Worm (Caenorhabditis elegans): ENCODE results near the gene coq-2.

Gene coq-2

ce11 chrIII:6891560-6891959 is 44.2 kb upstream of the coq-2 start, which contains the start of gene K04C2.5:
TSS of gene K04C2.5 (minus strand) at chrIII:6891660.
- TF ChIP-seq zag-1 (tag; optimal IDR thresholded peaks at IDR 0.05) (no peak), unc-98 (GFP tag; IDR thresholded peaks at IDR 0.05) (no peak), xbp-1 (tag; optimal IDR thresholded peaks at IDR 0.05) (no peak), rnt-1 (tag; optimal IDR thresholded peaks at IDR 0.05) (no peak), C34B4.2 (tag; optimal IDR thresholded peaks at IDR 0.05) (no peak), elt-3 (tag; optimal IDR thresholded peaks at IDR 0.05) (no peak), ceh-90 (tag; optimal IDR thresholded peaks at IDR 0.05) (no peak), nhr-77 (tag; optimal IDR thresholded peaks at IDR 0.05) (no peak), mab-9 (GFP tag; IDR thresholded peaks at IDR 0.05) (no peak), unc-86 (tag; optimal IDR thresholded peaks at IDR 0.05) (no peak)

ce11 chrIII:6895166-6895565 is 40.6 kb upstream of the coq-2 start:
- TF ChIP-seq rnt-1 (tag; optimal IDR thresholded peaks at IDR 0.05) (peak; percentile 81), lin-14 (GFP tag; optimal IDR thresholded peaks at IDR 0.05) (peak; percentile 90), unc-62 (GFP tag; optimal IDR thresholded peaks at IDR 0.05) (no peak), pqm-1 (tag; optimal IDR thresholded peaks at IDR 0.05) (no peak), nhr-19 (GFP tag; conservative IDR thresholded peaks at IDR 0.05) (peak; percentile 85), lsy-2 (tag; optimal IDR thresholded peaks at IDR 0.05) (peak; percentile 74 to 91), nhr-28 (tag; optimal IDR thresholded peaks at IDR 0.05) (no peak), fkh-10 (GFP tag; optimal IDR thresholded peaks at IDR 0.05) (no peak), nhr-20 (tag; optimal IDR thresholded peaks at IDR 0.05) (peak; percentile 87), ces-1 (GFP tag; optimal IDR thresholded peaks at IDR 0.05) (no peak), aly-2 (tag; optimal IDR thresholded peaks at IDR 0.05) (peak; percentile 70), hlh-17 (GFP tag; optimal IDR thresholded peaks at IDR 0.05; ENCODE audit: borderline replicate concordance) (no peak), lin-13 (GFP tag; optimal IDR thresholded peaks at IDR 0.05) (peak; percentile 18), nhr-12 (tag; optimal IDR thresholded peaks at IDR 0.05) (no peak), ceh-8 (GFP tag; optimal IDR thresholded peaks at IDR 0.05) (no peak), isw-1 (GFP tag; IDR thresholded peaks at IDR 0.05) (no peak), swsn-7 (tag; optimal IDR thresholded peaks at IDR 0.05) (peak; percentile 50), efl-1 (optimal IDR thresholded peaks at IDR 0.05) (peak; percentile 60), efl-1 (GFP tag; optimal IDR thresholded peaks at IDR 0.05 in 1 of 2) (peak; percentile 36 to 95), ztf-4 (tag; optimal IDR thresholded peaks at IDR 0.05) (peak; percentile 51), nhr-85 (tag) (peak; percentile 87), nhr-76 (tag; optimal IDR thresholded peaks at IDR 0.05) (no peak), pag-3 (tag; optimal IDR thresholded peaks at IDR 0.05; ENCODE audit: borderline replicate concordance, insufficient read depth) (no peak), aha-1 (tag; optimal IDR thresholded peaks at IDR 0.05) (no peak), ceh-82 (tag; optimal IDR thresholded peaks at IDR 0.05) (peak in 2 of 3 experiments; percentile 10 to 11), grh-1 (GFP tag; IDR thresholded peaks at IDR 0.05) (peak; percentile 44; the same call in 1 of the 2 replicates), nhr-47 (tag; optimal IDR thresholded peaks at IDR 0.05) (peak; percentile 58), jun-1 (tag; optimal IDR thresholded peaks at IDR 0.05) (no peak), unc-98 (GFP tag; IDR thresholded peaks at IDR 0.05) (no peak), mdl-1 (tag; optimal IDR thresholded peaks at IDR 0.05) (peak in 1 of 2 experiments; percentile 49), ceh-63 (GFP tag; optimal IDR thresholded peaks at IDR 0.05) (no peak), F16B12.6 (tag; optimal IDR thresholded peaks at IDR 0.05) (no peak), unc-30 (tag; optimal IDR thresholded peaks at IDR 0.05) (no peak), blmp-1 (tag; optimal IDR thresholded peaks at IDR 0.05) (peak; percentile 60), C34B4.2 (tag; optimal IDR thresholded peaks at IDR 0.05) (no peak), nhr-237 (tag; optimal IDR thresholded peaks at IDR 0.05) (no peak), Y116A8C.19 (tag; optimal IDR thresholded peaks at IDR 0.05; ENCODE audit: borderline replicate concordance) (no peak), snu-23 (GFP tag; optimal IDR thresholded peaks at IDR 0.05) (peak; percentile 86), mep-1 (tag; optimal IDR thresholded peaks at IDR 0.05) (peak; percentile 66), skn-1 (tag; optimal IDR thresholded peaks at IDR 0.05) (peak; percentile 29), elt-3 (tag; optimal IDR thresholded peaks at IDR 0.05) (peak in 5 of 6 experiments; percentile 83 to 95 (median 91)), sox-4 (tag; optimal IDR thresholded peaks at IDR 0.05) (no peak), unc-86 (tag; optimal IDR thresholded peaks at IDR 0.05) (no peak), mab-9 (GFP tag; IDR thresholded peaks at IDR 0.05) (no peak), lin-35 (GFP tag; optimal IDR thresholded peaks at IDR 0.05) (peak; percentile 31 to 67), lin-15B (tag; optimal IDR thresholded peaks at IDR 0.05) (no peak), fkh-4 (tag; optimal IDR thresholded peaks at IDR 0.05; ENCODE audit: borderline replicate concordance) (no peak)

Measured in whole organism, L1 larva.